Worm (Caenorhabditis elegans) whole organism, early embryonic: ENCODE measurements around the gene ZK1290.14.

Experiments
- F13C5.2 ChIP-seq: sonication (generic microtip); optimal IDR thresholded peaks from 2 replicates; lab custom pipeline; 2017; ENCODE audit warnings: mild to moderate bottlenecking, missing genetic modification characterization, inconsistent platforms, missing compliant biosample characterization
- ama-1 ChIP-seq: fragments of 150-350 bp; optimal IDR thresholded peaks from 2 replicates; lab custom pipeline; 2014
- scrt-1 ChIP-seq: fragments of 200-800 bp; sonication (Bioruptor generic); IDR thresholded peaks from 2 replicates; pipeline ENCODE4 v1.3.6; 2022; ENCODE audit warnings: missing genetic modification characterization, missing compliant biosample characterization
- tbx-11 ChIP-seq: fragments of 200-800 bp; sonication (Bioruptor generic); IDR thresholded peaks from 2 replicates; pipeline ENCODE4 v1.3.6; 2022; ENCODE audit warnings: missing genetic modification characterization, missing compliant biosample characterization
- tbx-37 ChIP-seq: fragments of 200-800 bp; sonication (Bioruptor generic); conservative IDR thresholded peaks from 2 replicates; pipeline ENCODE4 v1.3.6; 2022; ENCODE audit warnings: missing genetic modification reagents, missing genetic modification characterization, missing compliant biosample characterization

ce11 chrII:7557981-7558380, 2.6 kb upstream of the ZK1290.14 start:
- TF ChIP-seq tbx-37 (GFP tag; lab: Robert Waterston, UW): no peak
- no peak for TF ChIP-seq scrt-1 (GFP tag; lab: Robert Waterston, UW)
- no peak for TF ChIP-seq ama-1
- TF ChIP-seq tbx-11 (GFP tag; lab: Robert Waterston, UW): no peak
- no peak for TF ChIP-seq F13C5.2
